Worm (Caenorhabditis elegans): ENCODE measurements around the gene sng-1.

DNA sequence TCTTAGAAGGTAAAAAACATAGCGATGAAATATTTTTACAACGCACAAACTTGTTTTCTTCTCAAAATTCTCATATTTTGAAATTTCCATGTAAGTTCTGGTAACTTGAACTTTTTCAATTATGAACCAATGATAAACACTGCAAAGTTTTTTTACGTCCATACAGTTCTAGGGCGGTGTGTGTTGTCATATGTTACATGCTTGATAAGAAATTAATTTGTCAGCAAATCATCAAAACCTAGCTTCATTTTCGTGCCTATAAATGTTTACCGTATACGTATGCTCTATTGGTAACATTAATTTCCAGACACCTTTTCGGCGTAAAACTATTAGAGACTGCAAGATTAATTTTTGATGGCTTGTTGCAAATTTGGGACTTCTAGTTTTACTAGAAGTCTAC, 15.8 kb downstream of the sng-1 start:
- TF ChIP-seq flt-1 (GFP tag; IDR thresholded peaks at IDR 0.05): no peak
- no peak for TF ChIP-seq cog-1 (tag; optimal IDR thresholded peaks at IDR 0.05)
- no peak for TF ChIP-seq tab-1 (GFP tag; IDR thresholded peaks at IDR 0.05)
- no peak for TF ChIP-seq med-1 (GFP tag; optimal IDR thresholded peaks at IDR 0.05; ENCODE audit: insufficient read depth)
- TF ChIP-seq ref-1 (GFP tag; conservative IDR thresholded peaks at IDR 0.05): no peak

All from whole organism, midembryonic.